Fruit fly (Drosophila melanogaster): ENCODE measurements around the gene CG32100.

Gene CG32100

dm6 chr3L:12267332-12267914 is at the start of gene CG32100:
TSS of gene CG32100 (plus strand) at chr3L:12267528.
- no peak for TF ChIP-seq noc (tag; optimal IDR thresholded peaks at IDR 0.05)

DNA sequence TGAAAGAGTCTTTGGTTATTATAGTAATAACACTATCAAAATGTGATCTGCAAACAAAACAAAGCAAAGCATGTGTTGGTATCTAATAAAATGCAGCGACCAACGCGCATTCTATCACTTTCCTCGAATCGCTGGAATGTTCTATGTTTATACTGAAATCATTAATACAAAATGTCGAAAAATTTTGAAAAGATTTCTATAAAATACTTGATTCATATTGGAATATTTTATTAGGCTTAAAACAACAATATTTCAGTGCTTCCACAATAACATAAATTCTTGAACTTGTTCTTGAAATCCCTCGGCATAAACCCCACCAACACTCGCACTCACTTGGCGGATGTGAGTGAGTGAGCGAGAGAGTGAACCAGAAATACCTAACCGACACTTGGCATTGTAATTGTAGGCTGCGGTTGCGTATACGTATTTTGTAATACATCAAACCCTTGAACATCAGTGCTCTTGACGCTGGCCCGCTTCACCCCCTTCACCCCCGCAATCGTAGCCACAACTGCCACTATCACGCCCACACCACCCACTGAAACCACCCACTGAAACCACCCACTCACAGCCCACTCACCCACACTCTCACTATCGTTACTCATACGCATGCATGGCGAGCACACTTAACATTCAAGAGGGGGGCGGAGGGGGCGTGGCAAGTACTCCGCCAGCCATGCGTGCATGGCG is 44.2 kb upstream of the CG32100 start:
- TF ChIP-seq noc (tag; optimal IDR thresholded peaks at IDR 0.05): no peak

- no peak for TF ChIP-seq noc (tag; optimal IDR thresholded peaks at IDR 0.05)
These were observed 43.7 kb upstream of the CG32100 start for dm6 chr3L:12223635-12224016.

DNA sequence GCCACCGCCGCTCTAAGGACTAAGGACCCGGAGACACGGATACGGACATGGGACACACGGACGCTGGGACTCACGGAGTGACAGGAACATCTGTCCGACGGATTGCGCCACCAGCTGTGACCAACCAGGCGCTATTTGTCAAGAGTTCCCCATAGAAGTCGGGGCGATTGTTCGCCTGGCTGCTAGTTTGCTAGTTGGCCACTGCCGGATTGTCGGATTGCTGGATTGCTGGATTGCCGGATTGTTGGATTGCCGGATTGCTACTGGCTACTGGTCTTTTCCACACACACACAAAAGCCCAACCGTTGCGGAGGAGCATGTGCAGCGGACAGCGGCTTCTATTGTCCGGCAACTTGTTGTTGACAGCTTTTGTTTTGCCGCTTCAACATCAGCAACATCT is 40.1 kb upstream of the CG32100 start:
- no peak for TF ChIP-seq noc (tag; optimal IDR thresholded peaks at IDR 0.05)

DNA sequence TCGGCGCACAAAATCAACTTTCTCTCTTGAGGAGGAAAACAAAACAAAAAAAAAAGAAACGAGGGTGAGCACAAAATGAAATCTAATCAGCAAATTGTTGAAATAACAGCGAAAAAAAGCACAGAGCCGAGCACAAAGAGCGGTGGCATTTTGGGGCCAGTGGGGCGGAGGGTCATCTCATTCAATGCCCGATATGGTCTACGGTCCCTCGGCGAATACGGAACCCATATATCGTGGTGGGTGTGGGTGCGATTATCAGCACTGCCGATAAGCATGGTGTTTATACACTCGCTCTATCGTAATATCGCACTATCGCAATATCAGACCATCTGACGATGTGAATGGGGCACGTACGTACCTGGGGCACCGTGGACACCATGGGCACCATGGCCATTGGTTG is 8.6 kb upstream of the CG32100 start:
- TF ChIP-seq noc (tag; optimal IDR thresholded peaks at IDR 0.05): peak; percentile 2

DNA sequence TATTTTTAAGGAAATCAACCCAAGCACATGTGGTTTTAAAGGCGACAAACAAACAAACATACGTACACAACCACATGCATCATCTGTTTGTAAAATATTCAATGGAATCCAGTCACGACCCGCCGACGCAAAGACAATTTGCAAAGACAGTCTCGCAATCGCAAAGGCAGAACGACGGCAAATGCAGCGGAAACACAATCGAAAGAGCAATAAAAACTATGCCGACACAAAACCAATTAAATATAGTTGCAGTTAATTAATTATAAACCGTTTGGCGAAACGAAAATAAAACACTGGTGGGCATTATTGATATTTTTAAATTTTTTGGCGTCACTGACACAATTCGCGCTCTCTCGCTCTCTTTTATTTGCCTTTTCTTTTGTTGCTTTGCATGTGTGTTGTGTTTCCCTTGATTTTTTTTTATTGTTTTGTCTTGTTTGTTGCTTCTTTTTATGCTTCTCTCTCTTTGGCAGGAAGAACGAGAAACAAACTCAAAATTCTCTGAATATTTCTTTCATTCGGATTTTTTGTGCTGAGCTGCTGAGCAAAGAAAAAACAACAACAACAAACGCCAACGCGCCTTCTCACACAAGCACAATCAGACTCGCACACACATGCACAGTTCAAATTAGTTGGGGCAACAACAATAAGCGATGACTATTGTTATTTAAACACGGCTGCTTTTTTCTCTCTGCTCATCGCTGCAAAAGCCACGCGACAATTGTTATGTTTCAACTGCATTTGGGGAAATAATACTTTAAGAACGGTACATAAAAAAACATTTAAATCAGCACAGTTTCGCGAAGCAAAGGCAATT is 1.6 kb upstream of the CG32100 start:
- no peak for TF ChIP-seq noc (tag; optimal IDR thresholded peaks at IDR 0.05)

dm6 chr3L:12266343-12267287 is 713 bp upstream of the CG32100 start, which contains the start of gene app:
TSS of gene app (minus strand) at chr3L:12266841.
- TF ChIP-seq noc (tag; optimal IDR thresholded peaks at IDR 0.05): peak; percentile 84

DNA sequence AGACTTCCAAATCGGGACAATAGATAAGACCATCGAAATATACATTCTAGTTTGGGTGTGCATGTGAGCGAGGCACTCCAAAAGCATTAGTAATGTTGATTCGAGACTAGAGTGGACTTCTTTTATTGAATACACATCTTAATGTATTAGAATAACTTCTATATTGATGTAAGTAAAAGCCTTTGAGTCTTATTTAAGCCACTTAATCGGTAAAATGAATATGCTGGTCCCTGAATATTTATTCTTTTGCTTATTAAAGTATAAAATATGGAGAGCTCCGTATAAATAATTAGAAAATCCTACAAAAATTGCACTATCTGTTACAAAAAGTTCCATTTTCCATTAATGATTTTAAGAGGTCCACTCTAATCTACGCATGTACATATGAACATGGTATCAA is 2.5 kb downstream of the CG32100 start:
- peak; percentile 96 for TF ChIP-seq noc (tag; optimal IDR thresholded peaks at IDR 0.05)

dm6 chr3L:12271195-12271618 is 3.9 kb downstream of the CG32100 start, which contains the start of gene Pbgs:
TSS of gene Pbgs (minus strand) at chr3L:12271345.
- no peak for TF ChIP-seq noc (tag; optimal IDR thresholded peaks at IDR 0.05)

DNA sequence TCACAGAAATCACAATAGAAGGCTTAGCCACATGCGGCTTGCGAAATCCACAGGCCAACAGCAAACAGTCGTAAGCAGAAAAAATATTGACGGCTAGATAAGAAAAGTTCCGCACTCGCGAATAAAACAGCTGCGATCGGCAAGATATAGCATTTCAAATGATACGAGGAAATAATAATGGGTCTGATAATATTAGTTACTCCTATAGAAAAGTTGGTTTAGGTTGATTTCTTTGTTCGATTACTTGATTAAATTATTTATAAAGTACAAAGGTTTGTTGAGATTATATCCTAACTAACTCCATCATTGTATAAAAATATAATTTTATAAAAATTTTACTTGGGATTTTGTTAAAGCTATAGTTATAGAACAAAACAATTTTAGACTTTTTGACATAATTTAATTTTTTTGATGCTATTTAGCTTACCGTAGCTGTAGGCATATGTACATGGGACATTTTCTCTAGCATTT is 8.3 kb downstream of the CG32100 start:
- peak; percentile 83 for TF ChIP-seq noc (tag; optimal IDR thresholded peaks at IDR 0.05)

DNA sequence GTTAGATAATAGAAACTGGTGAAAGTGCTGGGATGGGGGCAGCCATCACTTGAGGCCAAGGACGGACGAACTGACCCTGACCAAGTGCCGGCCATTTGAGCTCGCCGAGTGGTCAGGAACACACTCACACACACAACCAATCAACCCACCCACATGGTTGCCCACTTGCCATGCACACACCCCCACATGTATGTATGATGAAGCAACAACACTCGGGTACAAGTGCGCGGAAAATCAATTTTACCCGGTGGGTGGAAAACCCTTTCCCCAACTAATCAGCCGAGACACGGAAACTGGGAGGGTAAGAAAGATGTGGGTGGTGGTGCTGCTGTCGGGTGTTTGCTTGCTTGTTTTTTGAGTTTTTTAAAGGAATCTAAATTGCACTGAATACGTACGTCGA is 9.2 kb downstream of the CG32100 start:
- TF ChIP-seq noc (tag; optimal IDR thresholded peaks at IDR 0.05): no peak

DNA sequence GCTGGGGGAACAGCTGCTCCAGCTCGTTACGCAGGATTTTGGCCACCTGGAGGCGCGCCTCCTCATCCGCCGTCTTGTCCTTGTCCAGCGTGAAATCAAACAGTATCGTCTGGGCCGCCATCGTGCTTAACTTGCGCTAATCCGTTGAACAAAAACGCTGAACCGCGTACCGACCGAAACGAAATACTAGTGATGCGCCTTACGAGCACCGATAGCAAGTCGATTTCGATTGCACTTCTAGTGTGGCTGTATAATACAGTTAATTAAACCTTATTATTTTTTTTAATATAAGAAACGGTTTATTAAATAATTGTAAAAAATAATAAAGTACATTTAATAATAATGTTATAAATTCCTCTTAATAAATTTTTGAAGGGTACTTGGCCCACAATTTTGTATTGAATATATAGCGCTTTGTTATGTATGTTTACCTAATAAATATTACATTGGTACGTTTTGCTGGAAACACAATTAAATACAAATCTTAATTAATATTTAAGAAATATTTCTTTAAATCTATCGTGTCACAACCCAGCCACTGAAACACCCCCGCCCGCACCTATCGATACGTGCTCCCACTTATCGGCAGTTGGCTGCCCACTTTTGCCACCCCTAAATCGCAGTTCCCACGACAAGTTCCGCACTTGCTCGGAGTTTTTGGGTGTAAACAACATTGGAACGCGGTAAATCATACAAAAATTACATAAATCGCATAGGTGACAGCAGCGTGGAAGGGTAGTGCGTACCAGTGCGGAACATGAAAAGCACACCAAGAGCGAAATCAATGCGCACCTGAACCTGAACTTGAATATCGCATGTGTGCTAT is 9.9 kb downstream of the CG32100 start, which contains the start of the genes Sms and INPP5E:
Gene Sms, minus strand, starts transcription at position 198 of the 826 bp plus-strand sequence.
Gene INPP5E, plus strand, starts transcription at position 602 of the 826 bp plus-strand sequence.
- TF ChIP-seq noc (tag; optimal IDR thresholded peaks at IDR 0.05): no peak

DNA sequence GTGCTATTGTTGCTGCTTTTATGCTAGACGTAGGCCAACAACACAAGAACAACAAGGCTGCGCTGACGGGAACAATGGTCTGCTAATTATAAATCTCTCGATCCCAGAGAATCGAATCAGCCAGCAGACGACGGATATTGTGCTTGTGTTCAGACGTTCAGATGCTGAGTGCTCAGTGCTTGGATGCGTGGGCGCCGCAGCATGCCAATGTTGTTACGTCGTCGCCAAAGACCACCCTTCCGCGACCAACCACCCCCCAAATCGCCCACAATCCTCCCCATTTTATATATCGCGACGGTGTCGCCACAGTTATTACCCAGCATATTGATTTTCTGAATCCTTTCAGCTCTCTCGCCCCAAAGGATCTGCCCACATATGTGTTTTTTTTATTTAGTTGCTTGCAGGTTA is 10.6 kb downstream of the CG32100 start:
- no peak for TF ChIP-seq noc (tag; optimal IDR thresholded peaks at IDR 0.05)

- TF ChIP-seq noc (tag; optimal IDR thresholded peaks at IDR 0.05): no peak
These were observed 20.0 kb downstream of the CG32100 start for dm6 chr3L:12287370-12287769.

All from whole organism, larva.